Worm (Caenorhabditis elegans) whole organism, L2 larva: ENCODE data around the gene C28A5.1.
A peak's percentile ranks its signal among the peaks of the same experiment; 100 is the strongest.
"Not testable (repeated sequence)": the region's sequence is repeated elsewhere in the genome, so short reads cannot be mapped to it uniquely, and the experiment has no call there.

Experiments used
- C34F6.9 ChIP-seq: fragments of 150-350 bp; optimal IDR thresholded peaks from 2 replicates; lab custom pipeline; 2014; ENCODE audit warnings: missing biosample characterization, missing genetic modification characterization
- F13H6.1 ChIP-seq: sonication (generic microtip); optimal IDR thresholded peaks from 2 replicates; lab custom pipeline; 2016; ENCODE audit warnings: missing genetic modification characterization, missing compliant biosample characterization
- R02D3.7 ChIP-seq: fragments of 150-350 bp; optimal IDR thresholded peaks from 2 replicates; lab custom pipeline; 2014; ENCODE audit warnings: missing biosample characterization, missing genetic modification characterization
- Y55F3AM.14 ChIP-seq: fragments of 200-800 bp; sonication (Bioruptor generic); optimal IDR thresholded peaks from 2 replicates; lab custom pipeline; 2018; ENCODE audit warnings: mild to moderate bottlenecking, missing genetic modification characterization, missing compliant biosample characterization
- ZK546.5 ChIP-seq: sonication (generic microtip); optimal IDR thresholded peaks from 2 replicates; lab custom pipeline; 2017; ENCODE audit warnings: missing biosample characterization, missing genetic modification characterization
- alr-1 ChIP-seq: fragments of 150-350 bp; optimal IDR thresholded peaks from 2 replicates; lab custom pipeline; 2014; ENCODE audit warnings: missing biosample characterization, missing genetic modification characterization
- aly-2 ChIP-seq: fragments of 150-350 bp; optimal IDR thresholded peaks from 2 replicates; lab custom pipeline; 2014; ENCODE audit warnings: missing biosample characterization, missing genetic modification characterization
- blmp-1 ChIP-seq: sonication (generic microtip); optimal IDR thresholded peaks from 2 replicates; lab custom pipeline; 2017; ENCODE audit warnings: missing genetic modification characterization, mild to moderate bottlenecking, missing compliant biosample characterization, antibody characterized with exemption, moderate library complexity; ENCODE audit not compliant: insufficient read depth
- ceh-16 ChIP-seq: fragments of 150-350 bp; optimal IDR thresholded peaks from 2 replicates; lab custom pipeline; 2014; ENCODE audit warnings: missing biosample characterization, missing genetic modification characterization
- ceh-82 ChIP-seq: fragments of 150-350 bp; optimal IDR thresholded peaks from 2 replicates; lab custom pipeline; 2014; ENCODE audit warnings: missing biosample characterization, missing genetic modification characterization
- crh-2 ChIP-seq: sonication (generic microtip); optimal IDR thresholded peaks from 2 replicates; lab custom pipeline; 2017; ENCODE audit warnings: missing biosample characterization, missing genetic modification characterization
- egl-27 ChIP-seq: sonication (generic microtip); optimal IDR thresholded peaks from 3 replicates; lab custom pipeline; 2017; ENCODE audit warnings: missing biosample characterization, missing genetic modification reagents, missing genetic modification characterization
- elt-3 ChIP-seq: sonication (generic microtip); optimal IDR thresholded peaks from 2 replicates; lab custom pipeline; 2017; ENCODE audit warnings: missing biosample characterization, missing genetic modification characterization
- fos-1 ChIP-seq: fragments of 150-350 bp; optimal IDR thresholded peaks from 2 replicates; lab custom pipeline; 2014; ENCODE audit warnings: missing biosample characterization, missing genetic modification characterization
- gmeb-1 ChIP-seq: fragments of 150-350 bp; optimal IDR thresholded peaks from 2 replicates; lab custom pipeline; 2014; ENCODE audit warnings: missing biosample characterization, missing genetic modification characterization
- lin-11 ChIP-seq: fragments of 150-350 bp; sonication (generic microtip); optimal IDR thresholded peaks from 2 replicates; lab custom pipeline; 2014; ENCODE audit warnings: missing biosample characterization, missing genetic modification characterization, inconsistent platforms, mixed read lengths
- lin-13 ChIP-seq: fragments of 150-350 bp; optimal IDR thresholded peaks from 2 replicates; lab custom pipeline; 2014; ENCODE audit warnings: missing biosample characterization, missing genetic modification reagents, missing genetic modification characterization
- lin-39 ChIP-seq: fragments of 150-350 bp; optimal IDR thresholded peaks from 2 replicates; lab custom pipeline; 2014; ENCODE audit warnings: missing biosample characterization, missing genetic modification reagents, missing genetic modification characterization
- lsy-2 ChIP-seq, 2 experiments: fragments of 150-350 bp in 1 of 2; sonication (generic microtip) in 1 of 2; optimal IDR thresholded peaks; 2 replicates each; lab custom pipeline; 2014 to 2017; ENCODE audit warnings: missing biosample characterization in 2 of 2, missing genetic modification characterization in 2 of 2
- mab-5 ChIP-seq: fragments of 150-350 bp; optimal IDR thresholded peaks from 2 replicates; lab custom pipeline; 2014; ENCODE audit warnings: missing biosample characterization, missing genetic modification characterization
- mbf-1 ChIP-seq: sonication (generic microtip); optimal IDR thresholded peaks from 2 replicates; lab custom pipeline; 2017; ENCODE audit warnings: missing biosample characterization, missing genetic modification characterization
- nhr-12 ChIP-seq: fragments of 150-350 bp; optimal IDR thresholded peaks from 2 replicates; lab custom pipeline; 2014; ENCODE audit warnings: missing biosample characterization, missing genetic modification characterization
- nhr-129 ChIP-seq: fragments of 150-350 bp; optimal IDR thresholded peaks from 2 replicates; lab custom pipeline; 2014; ENCODE audit warnings: missing biosample characterization, missing genetic modification characterization
- nhr-21 ChIP-seq: fragments of 150-350 bp; optimal IDR thresholded peaks from 2 replicates; lab custom pipeline; 2014; ENCODE audit warnings: missing biosample characterization, missing genetic modification characterization
- nhr-23 ChIP-seq: fragments of 150-350 bp; optimal IDR thresholded peaks from 2 replicates; lab custom pipeline; 2014; ENCODE audit warnings: missing biosample characterization, missing genetic modification reagents, missing genetic modification characterization
- nhr-25 ChIP-seq: fragments of 150-350 bp; sonication (generic microtip); optimal IDR thresholded peaks from 3 replicates; lab custom pipeline; 2014; ENCODE audit warnings: missing biosample characterization, missing genetic modification characterization
- nhr-6 ChIP-seq: fragments of 150-350 bp; optimal IDR thresholded peaks from 2 replicates; lab custom pipeline; 2014; ENCODE audit warnings: missing biosample characterization, missing genetic modification characterization
- peb-1 ChIP-seq: fragments of 150-350 bp; optimal IDR thresholded peaks from 2 replicates; lab custom pipeline; 2014; ENCODE audit warnings: missing biosample characterization, missing genetic modification characterization
- sem-4 ChIP-seq: fragments of 150-350 bp; optimal IDR thresholded peaks from 2 replicates; lab custom pipeline; 2014; ENCODE audit warnings: missing biosample characterization, missing genetic modification reagents, missing genetic modification characterization
- sma-3 ChIP-seq: sonication (generic microtip); optimal IDR thresholded peaks from 2 replicates; lab custom pipeline; 2016; ENCODE audit warnings: missing genetic modification reagents, missing genetic modification characterization, missing compliant biosample characterization
- sma-9 ChIP-seq, 2 experiments: fragments of 150-350 bp in 1 of 2; sonication (generic microtip) in 1 of 2; optimal IDR thresholded peaks; 2 replicates each; lab custom pipeline; 2014 to 2016; ENCODE audit warnings: missing genetic modification characterization in 2 of 2, mild to moderate bottlenecking in 1 of 2, missing biosample characterization in 1 of 2, missing compliant biosample characterization in 1 of 2, missing genetic modification reagents in 1 of 2, moderate library complexity in 1 of 2
- snpc-4 ChIP-seq: fragments of 150-350 bp; optimal IDR thresholded peaks from 2 replicates; lab custom pipeline; 2014; ENCODE audit warnings: missing biosample characterization, missing genetic modification characterization
- unc-55 ChIP-seq: fragments of 150-350 bp; sonication (generic microtip); optimal IDR thresholded peaks from 3 replicates; lab custom pipeline; 2014; ENCODE audit warnings: missing biosample characterization, missing genetic modification reagents, missing genetic modification characterization
- zag-1 ChIP-seq: fragments of 150-350 bp; optimal IDR thresholded peaks from 2 replicates; lab custom pipeline; 2014; ENCODE audit warnings: missing biosample characterization, missing genetic modification characterization
- ztf-1 ChIP-seq: fragments of 200-800 bp; sonication (Bioruptor generic); conservative IDR thresholded peaks from 2 replicates; pipeline ENCODE4 v1.3.6; 2022; ENCODE audit warnings: missing genetic modification characterization, missing compliant biosample characterization
- ztf-11 ChIP-seq: sonication (generic microtip); optimal IDR thresholded peaks from 2 replicates; lab custom pipeline; 2017; ENCODE audit warnings: missing biosample characterization, missing genetic modification characterization
- ztf-4 ChIP-seq: fragments of 150-350 bp; optimal IDR thresholded peaks from 2 replicates; lab custom pipeline; 2014; ENCODE audit warnings: missing biosample characterization, missing genetic modification characterization

The C28A5.1 gene

ce11 chrIII:4419117-4419978 is 14.8 kb downstream of the C28A5.1 start, which contains the start of the genes R07E5.7 and cku-80 (continued):
- TF ChIP-seq ceh-82 (tag; lab: Kevin White, UChicago), result no peak
- peak; percentile 43 for TF ChIP-seq lin-11
- no peak for TF ChIP-seq ztf-4 (tag; lab: Kevin White, UChicago)
- TF ChIP-seq elt-3 (tag; lab: Kevin White, UChicago), result no peak
- TF ChIP-seq zag-1, result no peak
- TF ChIP-seq mbf-1 (tag; lab: Kevin White, UChicago), result no peak
- TF ChIP-seq ztf-1 (GFP tag; lab: Robert Waterston, UW), result no peak
- TF ChIP-seq R02D3.7, result no peak
- TF ChIP-seq aly-2, result no peak
- TF ChIP-seq ZK546.5, result no peak
- peak; percentile 59 for TF ChIP-seq F13H6.1
- TF ChIP-seq peb-1, result no peak
- peak; percentile 20 for TF ChIP-seq nhr-25 (tag; lab: Kevin White, UChicago)
- no peak for TF ChIP-seq nhr-12 (tag; lab: Kevin White, UChicago)
- TF ChIP-seq sma-9 (GFP tag; optimal IDR thresholded peaks at IDR 0.05; lab: Kevin White, UChicago), result peak; percentile 61
- TF ChIP-seq sma-9 (tag; optimal IDR thresholded peaks at IDR 0.05; lab: Kevin White, UChicago), result no peak
- no peak for TF ChIP-seq ztf-11 (tag; lab: Kevin White, UChicago)
- TF ChIP-seq lin-13, result peak; percentile 52
- peak; percentile 62 for TF ChIP-seq unc-55 (GFP tag; lab: Kevin White, UChicago)
- peak; percentile 73 for TF ChIP-seq C34F6.9 (tag; lab: Kevin White, UChicago)
- no peak for TF ChIP-seq Y55F3AM.14 (GFP tag; lab: Kevin White, UChicago)

- TF ChIP-seq lsy-2 (tag; optimal IDR thresholded peaks at IDR 0.05; lab: Kevin White, UChicago) (no peak), ztf-4 (tag; lab: Kevin White, UChicago) (no peak), ceh-16 (tag; lab: Kevin White, UChicago) (no peak)
Observed at ce11 chrIII:4417956-4418355, 16.2 kb downstream of the C28A5.1 start, which contains the start of the genes R07E5.19 and pdcd-2. Gene R07E5.19, minus strand, starts transcription at chrIII:4418056. Gene pdcd-2, minus strand, starts transcription at chrIII:4418057.

ce11 chrIII:4415135-4415534 is 19.0 kb downstream of the C28A5.1 start, which contains the start of gene R07E5.11:
Gene R07E5.11, minus strand, starts transcription at chrIII:4415235.
- no peak for TF ChIP-seq blmp-1 (tag; lab: Kevin White, UChicago)
- TF ChIP-seq nhr-23 (tag; lab: Kevin White, UChicago), result no peak
- TF ChIP-seq sem-4, result no peak
- TF ChIP-seq alr-1 (tag; lab: Kevin White, UChicago), result no peak
- TF ChIP-seq peb-1, result no peak
- no peak for TF ChIP-seq sma-3
- no peak for TF ChIP-seq nhr-25 (tag; lab: Kevin White, UChicago)
- TF ChIP-seq mab-5, result no peak
- no peak for TF ChIP-seq lin-39
- TF ChIP-seq elt-3 (tag; lab: Kevin White, UChicago), result no peak

ce11 chrIII:4414041-4414440 is 20.1 kb downstream of the C28A5.1 start:
- TF ChIP-seq F13H6.1 (peak; percentile 45), crh-2 (tag; lab: Kevin White, UChicago) (peak; percentile 36), gmeb-1 (tag; lab: Kevin White, UChicago) (peak; percentile 53), snpc-4 (peak; percentile 97), C34F6.9 (tag; lab: Kevin White, UChicago) (peak; percentile 73), fos-1 (tag; lab: Kevin White, UChicago) (peak; percentile 12), nhr-129 (tag; lab: Kevin White, UChicago) (peak; percentile 32), egl-27 (tag; lab: Kevin White, UChicago) (peak; percentile 13), nhr-25 (tag; lab: Kevin White, UChicago) (peak; percentile 37), lin-13 (peak; percentile 38), Y55F3AM.14 (GFP tag; lab: Kevin White, UChicago) (peak; percentile 36), sma-3 (peak; percentile 40), nhr-6 (tag; lab: Kevin White, UChicago) (peak; percentile 16), lsy-2 (tag; optimal IDR thresholded peaks at IDR 0.05; lab: Kevin White, UChicago) (peak; percentile 46 to 73), sma-9 (GFP tag; optimal IDR thresholded peaks at IDR 0.05; lab: Kevin White, UChicago) (peak; percentile 79), nhr-21 (tag; lab: Kevin White, UChicago) (peak; percentile 17), unc-55 (GFP tag; lab: Kevin White, UChicago) (peak; percentile 69)
- TF ChIP-seq sma-9 (tag; optimal IDR thresholded peaks at IDR 0.05; lab: Kevin White, UChicago), result not testable (repeated sequence)
- TF ChIP-seq, all 48 proteins: peak for 17; not testable (repeated sequence) for 31
